Worm (Caenorhabditis elegans) whole organism, mixed stage, embryonic: ENCODE results near the gene vglu-2.

Source experiments
- bed-3 ChIP-seq: fragments of 200-800 bp; sonication (Bioruptor generic); optimal IDR thresholded peaks from 3 replicates; lab custom pipeline; 2018; ENCODE audit warnings: mild to moderate bottlenecking, missing genetic modification characterization, moderate library complexity, missing compliant biosample characterization
- blmp-1 ChIP-seq: fragments of 150-350 bp; optimal IDR thresholded peaks from 2 replicates; lab custom pipeline; 2014; ENCODE audit warnings: missing biosample characterization, missing genetic modification characterization
- ceh-39 ChIP-seq: fragments of 150-350 bp; optimal IDR thresholded peaks from 2 replicates; lab custom pipeline; 2014; ENCODE audit warnings: missing biosample characterization, missing genetic modification characterization
- ceh-43 ChIP-seq: fragments of 200-800 bp; sonication (Bioruptor generic); optimal IDR thresholded peaks from 2 replicates; lab custom pipeline; 2018; ENCODE audit warnings: mild to moderate bottlenecking, missing genetic modification characterization, moderate library complexity, missing compliant biosample characterization
- ceh-83 ChIP-seq: fragments of 200-800 bp; sonication (Bioruptor generic); optimal IDR thresholded peaks from 2 replicates; lab custom pipeline; 2018; ENCODE audit warnings: mild to moderate bottlenecking, missing genetic modification characterization, missing compliant biosample characterization
- ces-1 ChIP-seq: fragments of 150-350 bp; optimal IDR thresholded peaks from 2 replicates; lab custom pipeline; 2014; ENCODE audit warnings: missing biosample characterization, missing genetic modification reagents, missing genetic modification characterization
- cnd-1 ChIP-seq: fragments of 200-800 bp; sonication (Bioruptor generic); optimal IDR thresholded peaks from 2 replicates; lab custom pipeline; 2018; ENCODE audit warnings: mild to moderate bottlenecking, missing genetic modification characterization, missing compliant biosample characterization
- elt-1 ChIP-seq: sonication (generic microtip); optimal IDR thresholded peaks from 2 replicates; lab custom pipeline; 2017; ENCODE audit warnings: missing genetic modification characterization, mild to moderate bottlenecking, missing compliant biosample characterization, antibody characterized with exemption, moderate library complexity, borderline replicate concordance; ENCODE audit not compliant: insufficient read depth
- elt-3 ChIP-seq: fragments of 150-350 bp; optimal IDR thresholded peaks from 2 replicates; lab custom pipeline; 2014; ENCODE audit warnings: missing biosample characterization, missing genetic modification characterization
- flh-1 ChIP-seq: fragments of 200-800 bp; sonication (Bioruptor generic); optimal IDR thresholded peaks from 2 replicates; lab custom pipeline; 2018; ENCODE audit warnings: mild to moderate bottlenecking, missing genetic modification characterization, moderate library complexity, missing compliant biosample characterization
- ham-2 ChIP-seq: fragments of 200-800 bp; sonication (Bioruptor generic); optimal IDR thresholded peaks from 2 replicates; lab custom pipeline; 2018; ENCODE audit warnings: mild to moderate bottlenecking, missing genetic modification characterization, missing compliant biosample characterization
- hlh-1 ChIP-seq: fragments of 150-350 bp; optimal IDR thresholded peaks from 2 replicates; lab custom pipeline; 2014; ENCODE audit warnings: missing biosample characterization, missing genetic modification reagents, missing genetic modification characterization
- lin-13 ChIP-seq: fragments of 150-350 bp; optimal IDR thresholded peaks from 2 replicates; lab custom pipeline; 2014; ENCODE audit warnings: missing biosample characterization, missing genetic modification characterization
- lin-32 ChIP-seq: fragments of 200-800 bp; sonication (Bioruptor generic); optimal IDR thresholded peaks from 2 replicates; lab custom pipeline; 2018; ENCODE audit warnings: mild to moderate bottlenecking, missing genetic modification characterization, missing compliant biosample characterization
- lsy-2 ChIP-seq: fragments of 150-350 bp; optimal IDR thresholded peaks from 2 replicates; lab custom pipeline; 2014; ENCODE audit warnings: missing biosample characterization, missing genetic modification characterization
- mab-5 ChIP-seq: fragments of 150-350 bp; optimal IDR thresholded peaks from 2 replicates; lab custom pipeline; 2014; ENCODE audit warnings: missing biosample characterization, missing genetic modification characterization
- mep-1 ChIP-seq: fragments of 150-350 bp; optimal IDR thresholded peaks from 2 replicates; lab custom pipeline; 2017; ENCODE audit warnings: missing biosample characterization, missing genetic modification reagents, missing genetic modification characterization, inconsistent platforms
- mls-2 ChIP-seq: sonication (generic microtip); optimal IDR thresholded peaks from 2 replicates; lab custom pipeline; 2016; ENCODE audit warnings: mild to moderate bottlenecking, missing genetic modification characterization, moderate library complexity, missing compliant biosample characterization
- nhr-2 ChIP-seq: fragments of 150-350 bp; optimal IDR thresholded peaks from 2 replicates; lab custom pipeline; 2014; ENCODE audit warnings: missing biosample characterization, missing genetic modification characterization
- nhr-237 ChIP-seq: fragments of 150-350 bp; optimal IDR thresholded peaks from 2 replicates; lab custom pipeline; 2014; ENCODE audit warnings: missing biosample characterization, missing genetic modification characterization
- nhr-76 ChIP-seq: sonication (generic microtip); optimal IDR thresholded peaks from 2 replicates; lab custom pipeline; 2017; ENCODE audit warnings: missing biosample characterization, missing genetic modification characterization
- pha-4 ChIP-seq: fragments of 150-350 bp; optimal IDR thresholded peaks from 2 replicates; lab custom pipeline; 2018; ENCODE audit warnings: missing biosample characterization, missing genetic modification reagents, missing genetic modification characterization
- sem-2 ChIP-seq: fragments of 200-800 bp; sonication (Bioruptor generic); optimal IDR thresholded peaks from 2 replicates; lab custom pipeline; 2018; ENCODE audit warnings: mild to moderate bottlenecking, missing genetic modification characterization, missing compliant biosample characterization
- snpc-4 ChIP-seq: fragments of 150-350 bp; optimal IDR thresholded peaks from 2 replicates; lab custom pipeline; 2014; ENCODE audit warnings: missing biosample characterization, missing genetic modification characterization
- sptf-1 ChIP-seq: sonication (generic microtip); optimal IDR thresholded peaks from 2 replicates; lab custom pipeline; 2017; ENCODE audit warnings: mild to moderate bottlenecking, missing genetic modification characterization, moderate library complexity, missing compliant biosample characterization
- tbx-8 ChIP-seq: fragments of 200-800 bp; sonication (Bioruptor generic); optimal IDR thresholded peaks from 2 replicates; lab custom pipeline; 2018; ENCODE audit warnings: mild to moderate bottlenecking, missing genetic modification characterization, moderate library complexity, missing compliant biosample characterization
- unc-120 ChIP-seq: sonication (generic microtip); optimal IDR thresholded peaks from 2 replicates; lab custom pipeline; 2017; ENCODE audit warnings: missing genetic modification characterization, missing compliant biosample characterization; ENCODE audit not compliant: poor library complexity, severe bottlenecking
- unc-39 ChIP-seq: fragments of 150-350 bp; optimal IDR thresholded peaks from 2 replicates; lab custom pipeline; 2014; ENCODE audit warnings: missing biosample characterization, missing genetic modification characterization
- unc-62 ChIP-seq: fragments of 150-350 bp; optimal IDR thresholded peaks from 2 replicates; lab custom pipeline; 2014; ENCODE audit warnings: missing biosample characterization, missing genetic modification reagents, missing genetic modification characterization
- zip-8 ChIP-seq: fragments of 150-350 bp; optimal IDR thresholded peaks from 2 replicates; lab custom pipeline; 2014; ENCODE audit warnings: missing biosample characterization, missing genetic modification characterization
- ztf-11 ChIP-seq: fragments of 150-350 bp; optimal IDR thresholded peaks from 2 replicates; lab custom pipeline; 2014; ENCODE audit warnings: missing biosample characterization, missing genetic modification characterization

The vglu-2 gene

ce11 chrIII:10314234-10314633 lies 19.3 kb downstream of the vglu-2 start:
- no peak for TF ChIP-seq snpc-4
- TF ChIP-seq ceh-83 (GFP tag; lab: Kevin White, UChicago): no peak
- no peak for TF ChIP-seq ham-2 (GFP tag; lab: Kevin White, UChicago)
- TF ChIP-seq mep-1 (tag; lab: Kevin White, UChicago): no peak
- TF ChIP-seq lin-32 (GFP tag; lab: Kevin White, UChicago): no peak
- TF ChIP-seq unc-62: no peak
- no peak for TF ChIP-seq nhr-237
- TF ChIP-seq unc-39 (tag; lab: Kevin White, UChicago): no peak
- TF ChIP-seq unc-120 (tag; lab: Kevin White, UChicago): no peak
- no peak for TF ChIP-seq ztf-11
- TF ChIP-seq cnd-1 (tag; lab: Kevin White, UChicago): no peak

ce11 chrIII:10318062-10318609 lies 23.2 kb downstream of the vglu-2 start, which contains the start of the genes unc-50 and ostf-4:
Gene unc-50 (minus strand): TSS chrIII:10318162.
Gene ostf-4 (minus strand): TSS chrIII:10318559.
- TF ChIP-seq elt-3 (tag; lab: Kevin White, UChicago) (no peak), mls-2 (no peak), sem-2 (GFP tag; lab: Kevin White, UChicago) (no peak), ztf-11 (no peak), elt-1 (tag; lab: Kevin White, UChicago) (no peak), hlh-1 (no peak), zip-8 (tag; lab: Kevin White, UChicago) (no peak), nhr-237 (no peak), unc-62 (no peak), blmp-1 (tag; lab: Kevin White, UChicago) (no peak), unc-39 (tag; lab: Kevin White, UChicago) (no peak), bed-3 (GFP tag; lab: Kevin White, UChicago) (no peak), snpc-4 (no peak), unc-120 (tag; lab: Kevin White, UChicago) (no peak), nhr-2 (tag; lab: Kevin White, UChicago) (no peak), mep-1 (tag; lab: Kevin White, UChicago) (no peak), tbx-8 (GFP tag; lab: Kevin White, UChicago) (no peak), lin-32 (GFP tag; lab: Kevin White, UChicago) (no peak)

- TF ChIP-seq lin-13 (tag; lab: Kevin White, UChicago): peak; percentile 21
- peak; percentile 30 for TF ChIP-seq mep-1 (tag; lab: Kevin White, UChicago)
- no peak for TF ChIP-seq mls-2
- peak; percentile 69 for TF ChIP-seq pha-4 (tag; lab: Kevin White, UChicago)
- peak; percentile 46 for TF ChIP-seq lsy-2 (tag; lab: Kevin White, UChicago)
- peak; percentile 44 for TF ChIP-seq hlh-1
- TF ChIP-seq unc-120 (tag; lab: Kevin White, UChicago): peak; percentile 21
- TF ChIP-seq tbx-8 (GFP tag; lab: Kevin White, UChicago): no peak
- TF ChIP-seq ces-1: peak; percentile 60
- TF ChIP-seq flh-1 (GFP tag; lab: Kevin White, UChicago): no peak
- no peak for TF ChIP-seq ceh-39
These were observed 23.8 kb downstream of the vglu-2 start, which contains the start of gene unc-69 for ce11 chrIII:10318755-10319154. Gene unc-69 (plus strand): TSS chrIII:10318939.

ce11 chrIII:10320228-10320705 lies 25.3 kb downstream of the vglu-2 start:
- TF ChIP-seq lsy-2 (tag; lab: Kevin White, UChicago): peak; percentile 1

- no peak for TF ChIP-seq unc-120 (tag; lab: Kevin White, UChicago)
- no peak for TF ChIP-seq nhr-76 (tag; lab: Kevin White, UChicago)
- TF ChIP-seq elt-1 (tag; lab: Kevin White, UChicago): no peak
- TF ChIP-seq nhr-237: no peak
- no peak for TF ChIP-seq tbx-8 (GFP tag; lab: Kevin White, UChicago)
- TF ChIP-seq mab-5 (tag; lab: Kevin White, UChicago): no peak
- TF ChIP-seq ztf-11: no peak
- TF ChIP-seq nhr-2 (tag; lab: Kevin White, UChicago): no peak
- no peak for TF ChIP-seq bed-3 (GFP tag; lab: Kevin White, UChicago)
- no peak for TF ChIP-seq lsy-2 (tag; lab: Kevin White, UChicago)
- no peak for TF ChIP-seq sptf-1
- TF ChIP-seq mep-1 (tag; lab: Kevin White, UChicago): no peak
- TF ChIP-seq ham-2 (GFP tag; lab: Kevin White, UChicago): no peak
- no peak for TF ChIP-seq blmp-1 (tag; lab: Kevin White, UChicago)
- no peak for TF ChIP-seq unc-62
- TF ChIP-seq ceh-43 (GFP tag; lab: Kevin White, UChicago): no peak
These were observed 25.9 kb downstream of the vglu-2 start, which contains the start of gene sas-7 for ce11 chrIII:10320788-10321187. Gene sas-7 (plus strand): TSS chrIII:10321019.
